Worm (Caenorhabditis elegans) whole organism, early embryonic: ENCODE data around the gene ceh-88.

Experiments
- B0310.2 ChIP-seq: sonication (generic microtip); optimal IDR thresholded peaks from 2 replicates; lab custom pipeline; 2016; ENCODE audit warnings: mild to moderate bottlenecking, missing genetic modification characterization, missing compliant biosample characterization
- F13C5.2 ChIP-seq: sonication (generic microtip); optimal IDR thresholded peaks from 2 replicates; lab custom pipeline; 2017; ENCODE audit warnings: mild to moderate bottlenecking, missing genetic modification characterization, inconsistent platforms, missing compliant biosample characterization
- aly-1 ChIP-seq: sonication (generic microtip); optimal IDR thresholded peaks from 2 replicates; lab custom pipeline; 2016; ENCODE audit warnings: missing genetic modification characterization, missing compliant biosample characterization
- ama-1 ChIP-seq: fragments of 150-350 bp; optimal IDR thresholded peaks from 2 replicates; lab custom pipeline; 2014
- ceh-13 ChIP-seq: fragments of 200-800 bp; sonication (Bioruptor generic); optimal IDR thresholded peaks from 2 replicates; lab custom pipeline; 2018; ENCODE audit warnings: mild to moderate bottlenecking, missing genetic modification characterization, missing compliant biosample characterization
- ceh-36 ChIP-seq: sonication (generic microtip); optimal IDR thresholded peaks from 2 replicates; lab custom pipeline; 2016; ENCODE audit warnings: missing genetic modification characterization, inconsistent platforms, missing compliant biosample characterization
- ets-7 ChIP-seq: sonication (generic microtip); optimal IDR thresholded peaks from 2 replicates; lab custom pipeline; 2016; ENCODE audit warnings: missing genotype, missing genetic modification characterization, missing compliant biosample characterization
- flt-1 ChIP-seq: fragments of 200-800 bp; sonication (Bioruptor generic); IDR thresholded peaks from 2 replicates; pipeline ENCODE4 v1.3.6; 2022; ENCODE audit warnings: missing genetic modification characterization, missing compliant biosample characterization
- hmbx-1 ChIP-seq: sonication (generic microtip); optimal IDR thresholded peaks from 2 replicates; lab custom pipeline; 2016; ENCODE audit warnings: mild to moderate bottlenecking, missing genetic modification characterization, missing compliant biosample characterization
- hmg-4 ChIP-seq: fragments of 200-800 bp; sonication (Bioruptor generic); optimal IDR thresholded peaks from 2 replicates; lab custom pipeline; 2018; ENCODE audit warnings: mild to moderate bottlenecking, missing genetic modification characterization, missing compliant biosample characterization
- hnd-1 ChIP-seq: sonication (generic microtip); optimal IDR thresholded peaks from 2 replicates; lab custom pipeline; 2016; ENCODE audit warnings: missing genetic modification characterization, missing compliant biosample characterization
- pes-1 ChIP-seq: fragments of 200-800 bp; sonication (Bioruptor generic); IDR thresholded peaks from 2 replicates; pipeline ENCODE4 v1.3.6; 2022; ENCODE audit warnings: missing genetic modification reagents, missing genetic modification characterization, missing compliant biosample characterization
- scrt-1 ChIP-seq: fragments of 200-800 bp; sonication (Bioruptor generic); IDR thresholded peaks from 2 replicates; pipeline ENCODE4 v1.3.6; 2022; ENCODE audit warnings: missing genetic modification characterization, missing compliant biosample characterization
- sea-1 ChIP-seq: fragments of 200-800 bp; sonication (Bioruptor generic); conservative IDR thresholded peaks from 2 replicates; pipeline ENCODE4 v1.3.6; 2022; ENCODE audit warnings: missing genetic modification characterization, missing compliant biosample characterization
- tbx-11 ChIP-seq: fragments of 200-800 bp; sonication (Bioruptor generic); IDR thresholded peaks from 2 replicates; pipeline ENCODE4 v1.3.6; 2022; ENCODE audit warnings: missing genetic modification characterization, missing compliant biosample characterization
- tbx-37 ChIP-seq: fragments of 200-800 bp; sonication (Bioruptor generic); conservative IDR thresholded peaks from 2 replicates; pipeline ENCODE4 v1.3.6; 2022; ENCODE audit warnings: missing genetic modification reagents, missing genetic modification characterization, missing compliant biosample characterization
- tra-4 ChIP-seq: sonication (generic microtip); optimal IDR thresholded peaks from 2 replicates; lab custom pipeline; 2017; ENCODE audit warnings: missing genetic modification characterization, missing compliant biosample characterization

The ceh-88 gene

ce11 chrIV:17285263-17285662 lies 43.7 kb upstream of the ceh-88 start:
- TF ChIP-seq hmbx-1 (tag; lab: Kevin White, UChicago) (no peak), sea-1 (GFP tag; lab: Robert Waterston, UW) (no peak), aly-1 (tag; lab: Kevin White, UChicago) (no peak), hmg-4 (GFP tag; lab: Kevin White, UChicago) (no peak), ceh-13 (no peak), F13C5.2 (tag; lab: Kevin White, UChicago) (no peak), ceh-36 (no peak)

- TF ChIP-seq hmbx-1 (tag; lab: Kevin White, UChicago) (no peak), tra-4 (tag; lab: Kevin White, UChicago) (no peak), tbx-11 (GFP tag; lab: Robert Waterston, UW) (no peak), hmg-4 (GFP tag; lab: Kevin White, UChicago) (no peak), aly-1 (tag; lab: Kevin White, UChicago) (no peak), tbx-37 (GFP tag; lab: Robert Waterston, UW) (no peak), scrt-1 (no peak), flt-1 (no peak), pes-1 (GFP tag; lab: Robert Waterston, UW) (no peak), ceh-36 (no peak), B0310.2 (tag; lab: Kevin White, UChicago) (no peak), sea-1 (GFP tag; lab: Robert Waterston, UW) (no peak), hnd-1 (tag; lab: Kevin White, UChicago) (no peak), ets-7 (no peak), ama-1 (lab: Kevin White, UChicago) (no peak), ceh-13 (no peak), F13C5.2 (tag; lab: Kevin White, UChicago) (no peak)
These were observed 40.9 kb upstream of the ceh-88 start, which contains the start of gene zipt-7.1 for ce11 chrIV:17287908-17288675. Gene zipt-7.1 (minus strand): TSS chrIV:17288139.

ce11 chrIV:17291629-17292199 lies 37.3 kb upstream of the ceh-88 start, which contains the start of the genes T28F3.11 and slc-17.4:
Gene T28F3.11 (minus strand): TSS chrIV:17291679.
Gene slc-17.4 (minus strand): TSS chrIV:17291733.
- TF ChIP-seq tbx-37 (GFP tag; lab: Robert Waterston, UW) (no peak), sea-1 (GFP tag; lab: Robert Waterston, UW) (no peak)

- TF ChIP-seq hmg-4 (GFP tag; lab: Kevin White, UChicago) (no peak), flt-1 (no peak), hmbx-1 (tag; lab: Kevin White, UChicago) (no peak), ceh-36 (no peak), ets-7 (no peak), tra-4 (tag; lab: Kevin White, UChicago) (no peak), scrt-1 (no peak), sea-1 (GFP tag; lab: Robert Waterston, UW) (no peak), pes-1 (GFP tag; lab: Robert Waterston, UW) (no peak), ama-1 (lab: Kevin White, UChicago) (no peak), hnd-1 (tag; lab: Kevin White, UChicago) (no peak), B0310.2 (tag; lab: Kevin White, UChicago) (no peak), F13C5.2 (tag; lab: Kevin White, UChicago) (no peak), ceh-13 (no peak)
These were observed 36.6 kb upstream of the ceh-88 start for ce11 chrIV:17292350-17292749.

ce11 chrIV:17293068-17293467 lies 35.9 kb upstream of the ceh-88 start:
- TF ChIP-seq ets-7 (no peak), aly-1 (tag; lab: Kevin White, UChicago) (no peak), flt-1 (no peak), tra-4 (tag; lab: Kevin White, UChicago) (no peak), scrt-1 (no peak), hmg-4 (GFP tag; lab: Kevin White, UChicago) (no peak), sea-1 (GFP tag; lab: Robert Waterston, UW) (no peak), ceh-13 (no peak), hmbx-1 (tag; lab: Kevin White, UChicago) (no peak), ama-1 (lab: Kevin White, UChicago) (no peak), F13C5.2 (tag; lab: Kevin White, UChicago) (no peak), hnd-1 (tag; lab: Kevin White, UChicago) (no peak), tbx-11 (GFP tag; lab: Robert Waterston, UW) (no peak)

ce11 chrIV:17293679-17294078 lies 35.3 kb upstream of the ceh-88 start:
- TF ChIP-seq hnd-1 (tag; lab: Kevin White, UChicago) (no peak), hmg-4 (GFP tag; lab: Kevin White, UChicago) (no peak), flt-1 (no peak), B0310.2 (tag; lab: Kevin White, UChicago) (no peak), ceh-13 (no peak), tbx-11 (GFP tag; lab: Robert Waterston, UW) (no peak), ets-7 (no peak)

- TF ChIP-seq ceh-13 = no peak
- no peak for TF ChIP-seq ceh-36
- TF ChIP-seq tbx-11 (GFP tag; lab: Robert Waterston, UW) = no peak
- no peak for TF ChIP-seq hmbx-1 (tag; lab: Kevin White, UChicago)
- no peak for TF ChIP-seq B0310.2 (tag; lab: Kevin White, UChicago)
- TF ChIP-seq tra-4 (tag; lab: Kevin White, UChicago) = no peak
- no peak for TF ChIP-seq ets-7
- no peak for TF ChIP-seq flt-1
- no peak for TF ChIP-seq hmg-4 (GFP tag; lab: Kevin White, UChicago)
- TF ChIP-seq hnd-1 (tag; lab: Kevin White, UChicago) = no peak
- TF ChIP-seq aly-1 (tag; lab: Kevin White, UChicago) = no peak
- TF ChIP-seq scrt-1 = no peak
- TF ChIP-seq pes-1 (GFP tag; lab: Robert Waterston, UW) = no peak
- no peak for TF ChIP-seq tbx-37 (GFP tag; lab: Robert Waterston, UW)
- TF ChIP-seq F13C5.2 (tag; lab: Kevin White, UChicago) = no peak
- TF ChIP-seq sea-1 (GFP tag; lab: Robert Waterston, UW) = no peak
These were observed 34.5 kb upstream of the ceh-88 start, which contains the start of gene T28F3.5 for ce11 chrIV:17294489-17294888. Gene T28F3.5 (plus strand): TSS chrIV:17294789.
